Worm (Caenorhabditis elegans) whole organism, L4 larva: ENCODE data around the gene msp-142.

Source experiments
- F26F4.8 ChIP-seq: fragments of 200-800 bp; sonication (Bioruptor generic); conservative IDR thresholded peaks from 2 replicates; pipeline ENCODE4 v1.3.6; 2022; ENCODE audit warnings: missing genetic modification characterization, missing compliant biosample characterization
- F44E2.7 ChIP-seq: fragments of 200-800 bp; sonication (Bioruptor generic); IDR thresholded peaks from 2 replicates; pipeline ENCODE4 v2.1.2; 2022; ENCODE audit warnings: missing genetic modification characterization, missing compliant biosample characterization
- T26A8.4 ChIP-seq: fragments of 200-800 bp; sonication (Bioruptor generic); IDR thresholded peaks from 2 replicates; pipeline ENCODE4 v1.3.6; 2022; ENCODE audit warnings: missing genetic modification characterization, missing compliant biosample characterization
- Y48G9A.11 ChIP-seq: fragments of 200-800 bp; sonication (Bioruptor generic); IDR thresholded peaks from 2 replicates; pipeline ENCODE4 v1.3.6; 2022; ENCODE audit warnings: missing genetic modification reagents, missing genetic modification characterization, missing compliant biosample characterization
- Y75B8A.6 ChIP-seq: fragments of 200-800 bp; sonication (Bioruptor generic); IDR thresholded peaks from 2 replicates; pipeline ENCODE4 v1.3.6; 2022; ENCODE audit warnings: missing genetic modification reagents, missing genetic modification characterization, missing compliant biosample characterization
- ZK546.5 ChIP-seq, 2 experiments: sonication (generic microtip); optimal IDR thresholded peaks; 2 replicates each; lab custom pipeline; 2017; ENCODE audit warnings: missing biosample characterization in 2 of 2, missing genetic modification characterization in 2 of 2
- aha-1 ChIP-seq: fragments of 150-350 bp; peaks from one replicate; lab custom pipeline; 2014; ENCODE audit warnings: missing biosample characterization, missing genetic modification characterization
- aly-2 ChIP-seq: sonication (generic microtip); optimal IDR thresholded peaks from 2 replicates; lab custom pipeline; 2018; ENCODE audit warnings: missing biosample characterization, missing genetic modification characterization
- attf-4 ChIP-seq: sonication (generic microtip); optimal IDR thresholded peaks from 3 replicates; lab custom pipeline; 2017; ENCODE audit warnings: missing biosample characterization, missing genetic modification characterization
- ceh-82 ChIP-seq: sonication (generic microtip); optimal IDR thresholded peaks from 2 replicates; lab custom pipeline; 2017; ENCODE audit warnings: missing biosample characterization, missing genetic modification characterization
- ctbp-1 ChIP-seq: fragments of 200-800 bp; sonication (Bioruptor generic); IDR thresholded peaks from 2 replicates; pipeline ENCODE4 v1.3.6; 2022; ENCODE audit warnings: missing genetic modification reagents, missing genetic modification characterization, missing compliant biosample characterization
- daf-16 ChIP-seq, 3 experiments: sonication (generic microtip); optimal IDR thresholded peaks; 2 replicates each; lab custom pipeline; 2016 to 2017; ENCODE audit warnings: missing genetic modification characterization in 3 of 3, missing genetic modification reagents in 3 of 3, mild to moderate bottlenecking in 2 of 3, missing compliant biosample characterization in 2 of 3, missing biosample characterization in 1 of 3, moderate library complexity in 1 of 3
- daf-8 ChIP-seq: fragments of 200-800 bp; sonication (Bioruptor generic); IDR thresholded peaks from 2 replicates; pipeline ENCODE4 v1.3.6; 2022; ENCODE audit warnings: missing genetic modification characterization, missing compliant biosample characterization
- dmd-9 ChIP-seq: fragments of 200-800 bp; sonication (Bioruptor generic); IDR thresholded peaks from 2 replicates; pipeline ENCODE4 v1.3.6; 2022; ENCODE audit warnings: missing genetic modification reagents, missing genetic modification characterization, missing compliant biosample characterization
- dpl-1 ChIP-seq: fragments of 150-350 bp; optimal IDR thresholded peaks from 2 replicates; lab custom pipeline; 2014; ENCODE audit warnings: missing biosample characterization, missing genetic modification reagents, missing genetic modification characterization
- dve-1 ChIP-seq: sonication (generic microtip); optimal IDR thresholded peaks from 2 replicates; lab custom pipeline; 2017; ENCODE audit warnings: antibody characterized with exemption, mild to moderate bottlenecking, missing genetic modification characterization, missing compliant biosample characterization; ENCODE audit not compliant: insufficient read depth
- fos-1 ChIP-seq: fragments of 150-350 bp; optimal IDR thresholded peaks from 2 replicates; lab custom pipeline; 2014; ENCODE audit warnings: missing biosample characterization, missing genetic modification characterization
- gei-8 ChIP-seq: fragments of 200-800 bp; sonication (Bioruptor generic); optimal IDR thresholded peaks from 2 replicates; lab custom pipeline; 2018; ENCODE audit warnings: mild to moderate bottlenecking, missing genetic modification characterization, missing compliant biosample characterization
- hif-1 ChIP-seq, 2 experiments: sonication (generic microtip); optimal IDR thresholded peaks; 2 replicates each; lab custom pipeline; 2016 to 2017; ENCODE audit warnings: missing compliant biosample characterization in 2 of 2, missing genetic modification characterization in 2 of 2, missing genetic modification reagents in 2 of 2, missing genotype in 2 of 2, mild to moderate bottlenecking in 1 of 2
- lim-7 ChIP-seq: fragments of 200-800 bp; sonication (Bioruptor generic); IDR thresholded peaks from 2 replicates; pipeline ENCODE4 v1.3.6; 2022; ENCODE audit warnings: missing genetic modification characterization, missing compliant biosample characterization
- lin-29 ChIP-seq: fragments of 200-800 bp; sonication (Bioruptor generic); IDR thresholded peaks from 2 replicates; pipeline ENCODE4 v1.3.6; 2022; ENCODE audit warnings: missing genetic modification reagents, missing genetic modification characterization, missing compliant biosample characterization
- lir-3 ChIP-seq: sonication (generic microtip); optimal IDR thresholded peaks from 2 replicates; lab custom pipeline; 2016; ENCODE audit warnings: mild to moderate bottlenecking, missing genetic modification characterization, missing compliant biosample characterization
- mep-1 ChIP-seq: fragments of 150-350 bp; sonication (generic microtip); optimal IDR thresholded peaks from 3 replicates; lab custom pipeline; 2014; ENCODE audit warnings: missing biosample characterization, missing genetic modification characterization
- mes-2 ChIP-seq: sonication (generic microtip); optimal IDR thresholded peaks from 2 replicates; lab custom pipeline; 2016; ENCODE audit warnings: missing genotype, mild to moderate bottlenecking, missing genetic modification characterization, missing compliant biosample characterization; ENCODE audit not compliant: poor library complexity, severe bottlenecking
- mxl-2 ChIP-seq: fragments of 200-800 bp; sonication (Bioruptor generic); conservative IDR thresholded peaks from 2 replicates; pipeline ENCODE4 v1.3.6; 2022; ENCODE audit warnings: missing genetic modification reagents, missing genetic modification characterization, missing compliant biosample characterization
- mxl-3 ChIP-seq: fragments of 200-800 bp; sonication (Bioruptor generic); optimal IDR thresholded peaks from 2 replicates; lab custom pipeline; 2018; ENCODE audit warnings: mild to moderate bottlenecking, missing genetic modification characterization, missing compliant biosample characterization
- nhr-10 ChIP-seq: fragments of 150-350 bp; optimal IDR thresholded peaks from 2 replicates; lab custom pipeline; 2014; ENCODE audit warnings: missing biosample characterization, missing genetic modification characterization
- nhr-111 ChIP-seq: fragments of 200-800 bp; sonication (Bioruptor generic); optimal IDR thresholded peaks from 2 replicates; lab custom pipeline; 2018; ENCODE audit warnings: mild to moderate bottlenecking, missing genetic modification characterization, missing compliant biosample characterization
- nhr-237 ChIP-seq: sonication (generic microtip); optimal IDR thresholded peaks from 2 replicates; lab custom pipeline; 2017; ENCODE audit warnings: missing biosample characterization, missing genetic modification characterization
- nhr-28 ChIP-seq: fragments of 150-350 bp; optimal IDR thresholded peaks from 2 replicates; lab custom pipeline; 2014; ENCODE audit warnings: missing biosample characterization, missing genetic modification characterization
- nhr-41 ChIP-seq: fragments of 200-800 bp; sonication (Bioruptor generic); IDR thresholded peaks from 2 replicates; pipeline ENCODE4 v1.3.6; 2022; ENCODE audit warnings: missing genetic modification reagents, missing genetic modification characterization, missing compliant biosample characterization
- nhr-6 ChIP-seq: fragments of 150-350 bp; optimal IDR thresholded peaks from 2 replicates; lab custom pipeline; 2014; ENCODE audit warnings: missing biosample characterization, missing genetic modification characterization
- nhr-76 ChIP-seq: fragments of 150-350 bp; optimal IDR thresholded peaks from 2 replicates; lab custom pipeline; 2014; ENCODE audit warnings: missing biosample characterization, missing genetic modification characterization
- nhr-77 ChIP-seq: fragments of 150-350 bp; optimal IDR thresholded peaks from 2 replicates; lab custom pipeline; 2014; ENCODE audit warnings: missing biosample characterization, missing genetic modification characterization
- pha-4 ChIP-seq, 2 experiments: fragments of 150-350 bp in 1 of 2; fragments of 200-800 bp in 1 of 2; sonication (Bioruptor generic) in 1 of 2; IDR thresholded peaks in 1 of 2; optimal IDR thresholded peaks in 1 of 2; 2 replicates each; pipeline versions ENCODE4 v1.3.6 to Lab custom; 2014 to 2022; ENCODE audit warnings: missing genetic modification characterization in 2 of 2, missing genetic modification reagents in 2 of 2, missing biosample characterization in 1 of 2, missing compliant biosample characterization in 1 of 2
- php-3 ChIP-seq: fragments of 200-800 bp; sonication (Bioruptor generic); IDR thresholded peaks from 2 replicates; pipeline ENCODE4 v1.3.6; 2022; ENCODE audit warnings: missing genetic modification reagents, missing genetic modification characterization, missing compliant biosample characterization
- rbr-2 ChIP-seq: sonication (generic microtip); optimal IDR thresholded peaks from 2 replicates; lab custom pipeline; 2016; ENCODE audit warnings: missing genotype, missing genetic modification characterization, missing compliant biosample characterization
- sdz-12 ChIP-seq: fragments of 200-800 bp; sonication (Bioruptor generic); optimal IDR thresholded peaks from 2 replicates; lab custom pipeline; 2018; ENCODE audit warnings: mild to moderate bottlenecking, missing genetic modification characterization, missing compliant biosample characterization
- set-16 ChIP-seq: fragments of 200-800 bp; sonication (Bioruptor generic); IDR thresholded peaks from 2 replicates; pipeline ENCODE4 v1.3.6; 2022; ENCODE audit warnings: missing genetic modification reagents, missing genetic modification characterization, missing compliant biosample characterization
- snpc-1.2 ChIP-seq: fragments of 200-800 bp; sonication (Bioruptor generic); IDR thresholded peaks from 2 replicates; pipeline ENCODE4 v1.3.6; 2022; ENCODE audit warnings: missing genetic modification reagents, missing genetic modification characterization, missing compliant biosample characterization
- spr-3 ChIP-seq: fragments of 200-800 bp; sonication (Bioruptor generic); optimal IDR thresholded peaks from 2 replicates; lab custom pipeline; 2018; ENCODE audit warnings: mild to moderate bottlenecking, missing genetic modification characterization, missing compliant biosample characterization
- unc-130 ChIP-seq: sonication (generic microtip); optimal IDR thresholded peaks from 2 replicates; lab custom pipeline; 2016; ENCODE audit warnings: missing genetic modification reagents, missing genetic modification characterization, missing compliant biosample characterization
- unc-39 ChIP-seq: sonication (generic microtip); optimal IDR thresholded peaks from 2 replicates; lab custom pipeline; 2017; ENCODE audit warnings: missing biosample characterization, missing genetic modification characterization
- unc-62 ChIP-seq, 3 experiments: fragments of 150-350 bp in 1 of 3; sonication (generic microtip); optimal IDR thresholded peaks in 2 of 3; peaks in 1 of 3; 1 replicate in 1 of 3; 2 replicates in 2 of 3; lab custom pipeline; 2014 to 2017; ENCODE audit warnings: missing biosample characterization in 3 of 3, missing genetic modification characterization in 3 of 3, missing genetic modification reagents in 3 of 3, missing genotype in 1 of 3
- zip-11 ChIP-seq: fragments of 200-800 bp; sonication (Bioruptor generic); IDR thresholded peaks from 2 replicates; pipeline ENCODE4 v1.3.6; 2022; ENCODE audit warnings: missing genetic modification characterization, missing compliant biosample characterization
- zip-2 ChIP-seq: fragments of 150-350 bp; optimal IDR thresholded peaks from 2 replicates; lab custom pipeline; 2014; ENCODE audit warnings: missing biosample characterization, missing genetic modification characterization
- ztf-11 ChIP-seq: fragments of 150-350 bp; optimal IDR thresholded peaks from 2 replicates; lab custom pipeline; 2014; ENCODE audit warnings: missing biosample characterization, missing genetic modification characterization
- ztf-7 ChIP-seq: fragments of 150-350 bp; optimal IDR thresholded peaks from 2 replicates; lab custom pipeline; 2014; ENCODE audit warnings: missing biosample characterization, missing genetic modification characterization

The msp-142 gene

DNA sequence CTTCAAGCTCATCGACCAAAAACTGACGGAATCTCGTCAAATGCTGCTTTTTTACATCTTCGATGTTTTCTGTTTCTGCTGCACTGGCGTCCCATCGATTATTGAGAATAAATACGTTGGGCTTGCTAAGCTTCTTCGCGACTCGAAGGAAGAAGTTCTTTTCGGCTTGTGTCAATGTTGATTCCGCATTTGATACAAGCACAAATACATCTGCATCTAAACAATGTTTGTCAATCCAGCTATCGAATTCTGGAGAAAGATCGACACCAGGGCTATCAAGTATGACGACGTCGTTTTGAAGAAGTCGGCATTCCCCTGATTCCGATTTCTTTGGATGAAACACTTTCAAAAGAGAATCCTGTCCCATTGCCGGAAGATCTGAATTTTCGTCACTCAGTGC is 37.4 kb downstream of the msp-142 start:
- TF ChIP-seq dve-1 (tag; lab: Kevin White, UChicago) (no peak), zip-11 (GFP tag; lab: Robert Waterston, UW) (no peak), lin-29 (GFP tag; lab: Robert Waterston, UW) (no peak), aha-1 (tag; lab: Kevin White, UChicago) (peak; percentile 93)

DNA sequence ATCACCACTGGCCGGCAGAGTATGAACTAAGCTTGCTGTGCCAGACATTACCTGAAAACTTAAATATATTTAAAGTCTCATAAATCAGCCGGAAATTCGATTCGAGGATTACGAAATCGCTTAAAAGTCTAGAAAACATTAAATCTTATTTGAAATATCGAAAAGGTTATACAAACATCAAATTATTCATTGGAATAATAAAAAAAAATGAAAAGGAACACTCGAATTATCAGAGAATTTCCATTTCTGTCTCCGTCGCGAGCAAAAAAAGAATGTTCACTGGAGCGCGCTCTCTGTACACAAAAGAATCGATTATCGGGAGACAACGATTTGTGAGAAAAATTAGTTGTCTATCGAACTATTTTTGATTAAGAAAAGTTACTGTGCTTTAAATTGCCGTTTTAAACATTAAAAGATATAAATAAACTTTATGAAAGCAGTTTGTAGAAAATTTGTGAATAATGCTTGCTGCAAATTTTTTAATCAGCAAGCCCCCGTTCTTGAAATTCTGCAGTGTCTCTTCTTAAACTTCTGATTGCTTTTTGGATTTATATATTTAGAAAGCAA is 38.5 kb downstream of the msp-142 start, which contains the start of gene fzo-1:
Gene fzo-1, minus strand, starts transcription at position 51 of the 567 bp plus-strand sequence.
- TF ChIP-seq fos-1 (tag; lab: Kevin White, UChicago) (no peak), lim-7 (GFP tag; lab: Robert Waterston, UW) (no peak), snpc-1.2 (GFP tag; lab: Robert Waterston, UW) (no peak), aha-1 (tag; lab: Kevin White, UChicago) (peak; percentile 22), ctbp-1 (GFP tag; lab: Robert Waterston, UW) (no peak), sdz-12 (GFP tag; lab: Kevin White, UChicago) (no peak), nhr-41 (GFP tag; lab: Robert Waterston, UW) (no peak), ZK546.5 (tag; optimal IDR thresholded peaks at IDR 0.05; lab: Kevin White, UChicago) (no peak), pha-4 (GFP tag; IDR thresholded peaks at IDR 0.05; lab: Robert Waterston, UW) (peak; percentile 25; the same call in 1 of the 2 replicates), pha-4 (tag; optimal IDR thresholded peaks at IDR 0.05; lab: Kevin White, UChicago) (no peak), F44E2.7 (GFP tag; lab: Robert Waterston, UW) (no peak), nhr-76 (no peak), hif-1 (tag; optimal IDR thresholded peaks at IDR 0.05; lab: Kevin White, UChicago) (peak in 1 of 2 experiments; percentile 77), spr-3 (GFP tag; lab: Kevin White, UChicago) (no peak), mes-2 (peak; percentile 62), php-3 (GFP tag; lab: Robert Waterston, UW) (no peak), dmd-9 (GFP tag; lab: Robert Waterston, UW) (no peak), mep-1 (tag; lab: Kevin White, UChicago) (peak; percentile 19), lin-29 (GFP tag; lab: Robert Waterston, UW) (no peak), F26F4.8 (GFP tag; lab: Robert Waterston, UW) (no peak), ceh-82 (no peak), attf-4 (tag; lab: Kevin White, UChicago) (no peak), nhr-10 (tag; lab: Kevin White, UChicago) (no peak), ztf-7 (tag; lab: Kevin White, UChicago) (no peak), nhr-111 (no peak), lir-3 (tag; lab: Kevin White, UChicago) (no peak), nhr-237 (tag; lab: Kevin White, UChicago) (no peak), dve-1 (tag; lab: Kevin White, UChicago) (peak; percentile 8), Y48G9A.11 (GFP tag; lab: Robert Waterston, UW) (no peak), rbr-2 (tag; lab: Kevin White, UChicago) (no peak), mxl-3 (GFP tag; lab: Kevin White, UChicago) (no peak), zip-2 (no peak), unc-62 (GFP tag; optimal IDR thresholded peaks at IDR 0.05 in 1 of 2; lab: Kevin White, UChicago) (no peak), unc-62 (tag; optimal IDR thresholded peaks at IDR 0.05; lab: Kevin White, UChicago) (no peak), aly-2 (no peak), daf-8 (GFP tag; lab: Robert Waterston, UW) (no peak), daf-16 (GFP tag; optimal IDR thresholded peaks at IDR 0.05; lab: Kevin White, UChicago) (no peak), daf-16 (tag; optimal IDR thresholded peaks at IDR 0.05; lab: Kevin White, UChicago) (no peak), unc-130 (peak; percentile 41), ztf-11 (tag; lab: Kevin White, UChicago) (no peak), nhr-28 (tag; lab: Kevin White, UChicago) (no peak), set-16 (GFP tag; lab: Robert Waterston, UW) (no peak), T26A8.4 (GFP tag; lab: Robert Waterston, UW) (no peak), unc-39 (tag; lab: Kevin White, UChicago) (no peak), nhr-6 (tag; lab: Kevin White, UChicago) (peak; percentile 57), gei-8 (GFP tag; lab: Kevin White, UChicago) (no peak), dpl-1 (GFP tag; lab: Kevin White, UChicago) (peak; percentile 16), nhr-77 (tag; lab: Kevin White, UChicago) (no peak), mxl-2 (no peak), Y75B8A.6 (no peak)
